Worm (Caenorhabditis elegans) whole organism, L3 larva: ENCODE measurements around the gene Y53F4B.10.

Experiments
- ama-1 ChIP-seq: fragments of 150-350 bp; optimal IDR thresholded peaks from 2 replicates; lab custom pipeline; 2018
- fkh-2 ChIP-seq: fragments of 150-350 bp; optimal IDR thresholded peaks from 2 replicates; lab custom pipeline; 2014; ENCODE audit warnings: missing biosample characterization, missing genetic modification reagents, missing genetic modification characterization
- nhr-237 ChIP-seq: fragments of 150-350 bp; optimal IDR thresholded peaks from 2 replicates; lab custom pipeline; 2014; ENCODE audit warnings: missing biosample characterization, missing genetic modification characterization
- unc-62 ChIP-seq: fragments of 150-350 bp; sonication (generic microtip); optimal IDR thresholded peaks from 4 replicates; lab custom pipeline; 2014; ENCODE audit warnings: missing biosample characterization, missing genetic modification reagents, missing genetic modification characterization

- TF ChIP-seq fkh-2 (tag; lab: Kevin White, UChicago) (no peak), ama-1 (no peak), unc-62 (no peak), nhr-237 (tag; lab: Kevin White, UChicago) (no peak)
These were observed 35.8 kb upstream of the Y53F4B.10 start, which contains the start of gene trip-4 for ce11 chrII:15039104-15039503.
